Worm (Caenorhabditis elegans) whole organism, L1 larva: ENCODE data around the gene ZK1248.19.

Experiments used
- C04F5.9 ChIP-seq: sonication (generic microtip); optimal IDR thresholded peaks from 2 replicates; lab custom pipeline; 2016; ENCODE audit warnings: missing genetic modification characterization, missing compliant biosample characterization
- Y116A8C.19 ChIP-seq: sonication (generic microtip); optimal IDR thresholded peaks from 2 replicates; lab custom pipeline; 2016; ENCODE audit warnings: missing compliant biosample characterization, missing genetic modification characterization, borderline replicate concordance
- aha-1 ChIP-seq: fragments of 150-350 bp; optimal IDR thresholded peaks from 2 replicates; lab custom pipeline; 2014; ENCODE audit warnings: missing biosample characterization, missing genetic modification characterization
- alr-1 ChIP-seq: fragments of 200-800 bp; sonication (Bioruptor generic); optimal IDR thresholded peaks from 2 replicates; lab custom pipeline; 2018; ENCODE audit warnings: borderline replicate concordance, mild to moderate bottlenecking, missing genetic modification characterization, missing compliant biosample characterization
- aly-2 ChIP-seq: fragments of 150-350 bp; optimal IDR thresholded peaks from 2 replicates; lab custom pipeline; 2014; ENCODE audit warnings: missing biosample characterization, missing genetic modification characterization
- ama-1 ChIP-seq: fragments of 150-350 bp; optimal IDR thresholded peaks from 2 replicates; lab custom pipeline; 2014
- blmp-1 ChIP-seq: fragments of 150-350 bp; optimal IDR thresholded peaks from 2 replicates; lab custom pipeline; 2014; ENCODE audit warnings: missing biosample characterization, missing genetic modification characterization
- ceh-63 ChIP-seq: fragments of 200-800 bp; sonication (Bioruptor generic); optimal IDR thresholded peaks from 2 replicates; lab custom pipeline; 2018; ENCODE audit warnings: mild to moderate bottlenecking, missing genetic modification characterization, missing compliant biosample characterization
- ceh-8 ChIP-seq: fragments of 200-800 bp; sonication (Bioruptor generic); optimal IDR thresholded peaks from 2 replicates; lab custom pipeline; 2018; ENCODE audit warnings: mild to moderate bottlenecking, missing genetic modification characterization, moderate library complexity, missing compliant biosample characterization
- ceh-82 ChIP-seq, 3 experiments: fragments of 150-350 bp in 1 of 3; sonication (generic microtip) in 2 of 3; optimal IDR thresholded peaks; 2 replicates each; lab custom pipeline; 2014 to 2017; ENCODE audit warnings: missing biosample characterization in 3 of 3, missing genetic modification characterization in 3 of 3
- ceh-88 ChIP-seq: fragments of 200-800 bp; sonication (Bioruptor generic); IDR thresholded peaks from 2 replicates; pipeline ENCODE4 v1.3.6; 2022; ENCODE audit warnings: missing genetic modification characterization, missing compliant biosample characterization
- ceh-90 ChIP-seq: sonication (generic microtip); optimal IDR thresholded peaks from 2 replicates; lab custom pipeline; 2016; ENCODE audit warnings: missing genetic modification characterization, missing compliant biosample characterization
- dpl-1 ChIP-seq, 3 experiments: fragments of 150-350 bp in 2 of 3; sonication (generic microtip) in 1 of 3; optimal IDR thresholded peaks; 2 replicates each; lab custom pipeline; 2014 to 2017; ENCODE audit warnings: missing biosample characterization in 3 of 3, missing genetic modification characterization in 3 of 3, missing genetic modification reagents in 3 of 3
- egl-13 ChIP-seq: sonication (generic microtip); optimal IDR thresholded peaks from 2 replicates; lab custom pipeline; 2016; ENCODE audit warnings: missing genotype, missing genetic modification reagents, missing genetic modification characterization, missing compliant biosample characterization
- egl-27 ChIP-seq, 2 experiments: fragments of 150-350 bp in 1 of 2; sonication (generic microtip); optimal IDR thresholded peaks; 3 replicates each; lab custom pipeline; 2017 to 2018; ENCODE audit warnings: missing biosample characterization in 2 of 2, missing genetic modification characterization in 2 of 2, missing genetic modification reagents in 2 of 2
- elt-3 ChIP-seq, 6 experiments: fragments of 150-350 bp in 1 of 6; sonication (generic microtip); optimal IDR thresholded peaks; 2 replicates each; lab custom pipeline; 2017 to 2018; ENCODE audit warnings: missing biosample characterization in 6 of 6, missing genetic modification characterization in 6 of 6, inconsistent platforms in 1 of 6
- ets-5 ChIP-seq: fragments of 200-800 bp; sonication (Bioruptor generic); IDR thresholded peaks from 2 replicates; pipeline ENCODE4 v1.3.6; 2022; ENCODE audit warnings: missing genetic modification characterization, missing compliant biosample characterization
- fos-1 ChIP-seq: fragments of 150-350 bp; optimal IDR thresholded peaks from 2 replicates; lab custom pipeline; 2014; ENCODE audit warnings: missing biosample characterization, missing genetic modification characterization
- hlh-17 ChIP-seq: fragments of 200-800 bp; sonication (Bioruptor generic); optimal IDR thresholded peaks from 2 replicates; lab custom pipeline; 2018; ENCODE audit warnings: missing genetic modification characterization, mild to moderate bottlenecking, missing compliant biosample characterization, moderate library complexity, borderline replicate concordance
- hlh-4 ChIP-seq: sonication (generic microtip); optimal IDR thresholded peaks from 2 replicates; lab custom pipeline; 2016; ENCODE audit warnings: mild to moderate bottlenecking, missing genetic modification characterization, missing compliant biosample characterization
- hpl-2 ChIP-seq: fragments of 150-350 bp; optimal IDR thresholded peaks from 2 replicates; lab custom pipeline; 2014; ENCODE audit warnings: missing biosample characterization, missing genetic modification reagents, missing genetic modification characterization
- irx-1 ChIP-seq: sonication (generic microtip); optimal IDR thresholded peaks from 2 replicates; lab custom pipeline; 2016; ENCODE audit warnings: missing genetic modification characterization, missing compliant biosample characterization
- lin-13 ChIP-seq: fragments of 150-350 bp; optimal IDR thresholded peaks from 2 replicates; lab custom pipeline; 2014; ENCODE audit warnings: missing biosample characterization, missing genetic modification reagents, missing genetic modification characterization
- lin-14 ChIP-seq: fragments of 200-800 bp; sonication (Bioruptor generic); optimal IDR thresholded peaks from 2 replicates; lab custom pipeline; 2018; ENCODE audit warnings: mild to moderate bottlenecking, missing genetic modification characterization, moderate library complexity, missing compliant biosample characterization
- lin-39 ChIP-seq: fragments of 150-350 bp; optimal IDR thresholded peaks from 2 replicates; lab custom pipeline; 2014; ENCODE audit warnings: missing biosample characterization, missing genetic modification reagents, missing genetic modification characterization
- lsy-2 ChIP-seq, 2 experiments: fragments of 150-350 bp; optimal IDR thresholded peaks; 2 replicates each; lab custom pipeline; 2014; ENCODE audit warnings: missing biosample characterization in 2 of 2, missing genetic modification characterization in 2 of 2
- mab-9 ChIP-seq: fragments of 200-800 bp; sonication (Bioruptor generic); IDR thresholded peaks from 2 replicates; pipeline ENCODE4 v1.3.6; 2022; ENCODE audit warnings: missing genetic modification reagents, missing genetic modification characterization, missing compliant biosample characterization
- mdl-1 ChIP-seq, 2 experiments: fragments of 150-350 bp; optimal IDR thresholded peaks; 2 replicates each; lab custom pipeline; 2014 to 2017; ENCODE audit warnings: missing biosample characterization in 2 of 2, missing genetic modification characterization in 2 of 2, inconsistent platforms in 1 of 2
- mef-2 ChIP-seq: fragments of 150-350 bp; optimal IDR thresholded peaks from 2 replicates; lab custom pipeline; 2014; ENCODE audit warnings: missing biosample characterization, missing genetic modification characterization
- nhr-12 ChIP-seq: sonication (generic microtip); optimal IDR thresholded peaks from 2 replicates; lab custom pipeline; 2017; ENCODE audit warnings: missing biosample characterization, missing genetic modification characterization
- nhr-19 ChIP-seq: fragments of 200-800 bp; sonication (Bioruptor generic); conservative IDR thresholded peaks from 2 replicates; pipeline ENCODE4 v1.3.6; 2022; ENCODE audit warnings: missing genetic modification characterization, missing compliant biosample characterization
- nhr-237 ChIP-seq: fragments of 150-350 bp; optimal IDR thresholded peaks from 2 replicates; lab custom pipeline; 2014; ENCODE audit warnings: missing biosample characterization, missing genetic modification characterization
- nhr-28 ChIP-seq: fragments of 150-350 bp; optimal IDR thresholded peaks from 2 replicates; lab custom pipeline; 2014; ENCODE audit warnings: missing biosample characterization, missing genetic modification characterization
- nhr-71 ChIP-seq: sonication (generic microtip); optimal IDR thresholded peaks from 2 replicates; lab custom pipeline; 2016; ENCODE audit warnings: mild to moderate bottlenecking, missing genetic modification characterization, moderate library complexity, missing compliant biosample characterization
- nhr-84 ChIP-seq: sonication (generic microtip); optimal IDR thresholded peaks from 2 replicates; lab custom pipeline; 2017; ENCODE audit warnings: missing biosample characterization, missing genetic modification characterization
- nhr-85 ChIP-seq: sonication (generic microtip); peaks from one replicate; lab custom pipeline; 2016; ENCODE audit warnings: missing genetic modification characterization, inconsistent platforms, missing compliant biosample characterization
- nhr-90 ChIP-seq: sonication (generic microtip); optimal IDR thresholded peaks from 2 replicates; lab custom pipeline; 2016; ENCODE audit warnings: mild to moderate bottlenecking, missing genetic modification characterization, missing compliant biosample characterization; ENCODE audit not compliant: poor library complexity
- pag-3 ChIP-seq: sonication (generic microtip); optimal IDR thresholded peaks from 2 replicates; lab custom pipeline; 2017; ENCODE audit warnings: missing genetic modification characterization, mild to moderate bottlenecking, missing compliant biosample characterization, antibody characterized with exemption, borderline replicate concordance; ENCODE audit not compliant: insufficient read depth
- pqm-1 ChIP-seq: sonication (generic microtip); optimal IDR thresholded peaks from 3 replicates; lab custom pipeline; 2017; ENCODE audit warnings: missing biosample characterization, missing genetic modification characterization
- skn-1 ChIP-seq: fragments of 150-350 bp; optimal IDR thresholded peaks from 2 replicates; lab custom pipeline; 2014; ENCODE audit warnings: missing biosample characterization, missing genetic modification characterization
- snpc-4 ChIP-seq: fragments of 150-350 bp; optimal IDR thresholded peaks from 2 replicates; lab custom pipeline; 2014; ENCODE audit warnings: missing biosample characterization, missing genetic modification characterization
- snu-23 ChIP-seq: sonication (generic microtip); optimal IDR thresholded peaks from 2 replicates; lab custom pipeline; 2016; ENCODE audit warnings: missing genetic modification characterization, missing compliant biosample characterization
- sup-37 ChIP-seq: fragments of 200-800 bp; sonication (Bioruptor generic); optimal IDR thresholded peaks from 2 replicates; lab custom pipeline; 2018; ENCODE audit warnings: mild to moderate bottlenecking, missing genetic modification characterization, missing compliant biosample characterization
- swsn-7 ChIP-seq: sonication (generic microtip); optimal IDR thresholded peaks from 2 replicates; lab custom pipeline; 2016; ENCODE audit warnings: missing genetic modification characterization, missing compliant biosample characterization
- tbx-2 ChIP-seq: sonication (generic microtip); optimal IDR thresholded peaks from 2 replicates; lab custom pipeline; 2016; ENCODE audit warnings: missing genetic modification characterization, missing compliant biosample characterization
- unc-130 ChIP-seq: fragments of 150-350 bp; optimal IDR thresholded peaks from 2 replicates; lab custom pipeline; 2017; ENCODE audit warnings: missing biosample characterization, missing genetic modification characterization, inconsistent platforms
- unc-86 ChIP-seq: sonication (generic microtip); optimal IDR thresholded peaks from 2 replicates; lab custom pipeline; 2016; ENCODE audit warnings: missing genetic modification characterization, missing compliant biosample characterization
- unc-98 ChIP-seq: fragments of 200-800 bp; sonication (Bioruptor generic); IDR thresholded peaks from 2 replicates; pipeline ENCODE4 v1.3.6; 2022; ENCODE audit warnings: missing genetic modification characterization, missing compliant biosample characterization
- vab-15 ChIP-seq: sonication (generic microtip); optimal IDR thresholded peaks from 2 replicates; lab custom pipeline; 2017; ENCODE audit warnings: missing genotype, mild to moderate bottlenecking, missing genetic modification characterization, missing compliant biosample characterization
- zag-1 ChIP-seq: fragments of 150-350 bp; optimal IDR thresholded peaks from 2 replicates; lab custom pipeline; 2014; ENCODE audit warnings: missing biosample characterization, missing genetic modification characterization

The ZK1248.19 gene

DNA sequence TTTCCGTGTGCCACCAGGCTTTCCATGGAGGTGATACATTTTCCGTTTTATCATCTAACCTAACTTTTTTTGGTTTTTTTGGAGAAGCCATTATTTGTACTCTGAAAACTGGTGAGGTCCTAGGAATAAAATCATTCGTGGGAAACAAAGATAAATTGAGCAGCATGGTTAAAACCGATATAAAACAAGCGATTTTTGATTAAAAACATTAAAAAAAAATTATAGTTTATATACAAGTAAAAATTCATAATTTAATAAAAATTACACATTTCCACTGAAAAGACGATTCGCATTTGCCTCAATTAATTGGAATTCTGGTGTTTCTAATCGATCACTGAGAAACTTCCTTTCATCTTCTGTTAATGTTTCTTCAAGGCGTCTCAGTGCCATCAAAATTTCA is 761 bp downstream of the ZK1248.19 start, which contains the start of gene ZK1248.15:
ZK1248.15 (minus strand) TSS at position 101 of the 400 bp plus-strand sequence.
- TF ChIP-seq aly-2 (tag; lab: Kevin White, UChicago) (no peak), aha-1 (no peak), pag-3 (no peak), ceh-63 (no peak), mdl-1 (tag; optimal IDR thresholded peaks at IDR 0.05; lab: Kevin White, UChicago) (no peak), fos-1 (tag; lab: Kevin White, UChicago) (no peak), sup-37 (GFP tag; lab: Kevin White, UChicago) (no peak), lsy-2 (tag; optimal IDR thresholded peaks at IDR 0.05; lab: Kevin White, UChicago) (no peak), nhr-237 (tag; lab: Kevin White, UChicago) (no peak), ceh-88 (GFP tag; lab: Robert Waterston, UW) (no peak), snpc-4 (tag; lab: Kevin White, UChicago) (no peak), hlh-4 (tag; lab: Kevin White, UChicago) (no peak), zag-1 (tag; lab: Kevin White, UChicago) (no peak), ama-1 (lab: Kevin White, UChicago) (no peak)
- TF ChIP-seq, all 84 proteins: peak for 0

DNA sequence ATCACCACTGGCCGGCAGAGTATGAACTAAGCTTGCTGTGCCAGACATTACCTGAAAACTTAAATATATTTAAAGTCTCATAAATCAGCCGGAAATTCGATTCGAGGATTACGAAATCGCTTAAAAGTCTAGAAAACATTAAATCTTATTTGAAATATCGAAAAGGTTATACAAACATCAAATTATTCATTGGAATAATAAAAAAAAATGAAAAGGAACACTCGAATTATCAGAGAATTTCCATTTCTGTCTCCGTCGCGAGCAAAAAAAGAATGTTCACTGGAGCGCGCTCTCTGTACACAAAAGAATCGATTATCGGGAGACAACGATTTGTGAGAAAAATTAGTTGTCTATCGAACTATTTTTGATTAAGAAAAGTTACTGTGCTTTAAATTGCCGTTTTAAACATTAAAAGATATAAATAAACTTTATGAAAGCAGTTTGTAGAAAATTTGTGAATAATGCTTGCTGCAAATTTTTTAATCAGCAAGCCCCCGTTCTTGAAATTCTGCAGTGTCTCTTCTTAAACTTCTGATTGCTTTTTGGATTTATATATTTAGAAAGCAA is 3.0 kb downstream of the ZK1248.19 start, which contains the start of gene fzo-1:
fzo-1 (minus strand) TSS at position 51 of the 567 bp plus-strand sequence.
- TF ChIP-seq nhr-85 (tag; lab: Kevin White, UChicago) (peak; percentile 56), nhr-28 (tag; lab: Kevin White, UChicago) (no peak), egl-27 (tag; optimal IDR thresholded peaks at IDR 0.05; lab: Kevin White, UChicago) (no peak), alr-1 (tag; lab: Kevin White, UChicago) (no peak), hpl-2 (GFP tag; lab: Kevin White, UChicago) (no peak), pqm-1 (tag; lab: Kevin White, UChicago) (no peak), egl-13 (tag; lab: Kevin White, UChicago) (peak; percentile 16), swsn-7 (tag; lab: Kevin White, UChicago) (peak; percentile 45), lin-13 (GFP tag; lab: Kevin White, UChicago) (no peak), skn-1 (tag; lab: Kevin White, UChicago) (peak; percentile 27), ceh-88 (GFP tag; lab: Robert Waterston, UW) (peak; percentile 24; the same call in 1 of the 2 replicates), nhr-71 (tag; lab: Kevin White, UChicago) (peak; percentile 74), ets-5 (GFP tag; lab: Robert Waterston, UW) (no peak), lin-39 (tag; lab: Kevin White, UChicago) (no peak), C04F5.9 (tag; lab: Kevin White, UChicago) (peak; percentile 33), tbx-2 (tag; lab: Kevin White, UChicago) (peak; percentile 61), elt-3 (tag; optimal IDR thresholded peaks at IDR 0.05; lab: Kevin White, UChicago) (no peak), aha-1 (no peak), mab-9 (no peak), ama-1 (lab: Kevin White, UChicago) (no peak), irx-1 (tag; lab: Kevin White, UChicago) (peak; percentile 20), vab-15 (tag; lab: Kevin White, UChicago) (no peak), lin-14 (GFP tag; lab: Kevin White, UChicago) (peak; percentile 73), blmp-1 (tag; lab: Kevin White, UChicago) (peak; percentile 46), ceh-8 (no peak), unc-130 (tag; lab: Kevin White, UChicago) (no peak), nhr-12 (tag; lab: Kevin White, UChicago) (no peak), snu-23 (peak; percentile 58), unc-86 (tag; lab: Kevin White, UChicago) (peak; percentile 2), nhr-237 (tag; lab: Kevin White, UChicago) (no peak), ceh-82 (tag; optimal IDR thresholded peaks at IDR 0.05; lab: Kevin White, UChicago) (no peak), Y116A8C.19 (no peak), hlh-17 (no peak), nhr-84 (tag; lab: Kevin White, UChicago) (no peak), nhr-90 (peak; percentile 75), unc-98 (peak; percentile 92), hlh-4 (tag; lab: Kevin White, UChicago) (no peak), aly-2 (tag; lab: Kevin White, UChicago) (no peak), nhr-19 (0 out of 2 replicates have a peak, but pooled peaks have one; percentile 16), ceh-90 (peak; percentile 64), dpl-1 (GFP tag; optimal IDR thresholded peaks at IDR 0.05; lab: Kevin White, UChicago) (peak; percentile 13 to 35 (median 21)), mef-2 (tag; lab: Kevin White, UChicago) (no peak)
